In genomic region chrIV:14877657-14878056, ce11 we compare ENCODE assay signal across 2 worm cellular contexts.
TF ChIP-seq lines count a peak whose summit lies in the region.

No protein-coding gene starts in this region.

TF ChIP-seq in whole organism, L1 larva, 84 proteins besides CTCF, POLR2A, EP300 and RAD21:
- TF ChIP-seq ceh-90 (tag; optimal IDR thresholded peaks at IDR 0.05; lab: Kevin White, UChicago) (no peak), efl-1 (optimal IDR thresholded peaks at IDR 0.05; lab: Kevin White, UChicago) (no peak), efl-1 (GFP tag; optimal IDR thresholded peaks at IDR 0.05 in 1 of 2; lab: Kevin White, UChicago) (peak in 1 of 2 experiments; percentile 60), lin-13 (GFP tag; optimal IDR thresholded peaks at IDR 0.05; lab: Kevin White, UChicago) (no peak), nhr-19 (GFP tag; conservative IDR thresholded peaks at IDR 0.05; lab: Robert Waterston, UW) (no peak), nhr-85 (tag; lab: Kevin White, UChicago) (peak; percentile 49), dpl-1 (GFP tag; optimal IDR thresholded peaks at IDR 0.05; lab: Kevin White, UChicago) (no peak), blmp-1 (tag; optimal IDR thresholded peaks at IDR 0.05; lab: Kevin White, UChicago) (peak; percentile 61), ztf-11 (tag; optimal IDR thresholded peaks at IDR 0.05; lab: Kevin White, UChicago) (no peak)

TF ChIP-seq in whole organism, L4 larva, 104 proteins besides CTCF, POLR2A, EP300 and RAD21:
- TF ChIP-seq ztf-7 (tag; optimal IDR thresholded peaks at IDR 0.05; lab: Kevin White, UChicago) (no peak), aha-1 (tag; lab: Kevin White, UChicago) (peak; percentile 70)

Comparison
In these comparisons a context has a peak if more than half of its experiments do, and no peak if none do; other contexts are left out.
1. Of the 29 proteins assayed by ChIP-seq in both whole organism, L4 larva and whole organism, L1 larva: peak only in whole organism, L4 larva: aha-1; only in whole organism, L1 larva: none; in both: none; in neither: 28.